Fruit fly (Drosophila melanogaster): Measurements from ENCODE around the gene Prosalpha4.

- TF ChIP-seq achi (GFP tag; optimal IDR thresholded peaks at IDR 0.05) = no peak
- TF ChIP-seq CG6163 (GFP tag; IDR thresholded peaks at IDR 0.05) = no peak
- no peak for TF ChIP-seq CG6808 (GFP tag; optimal IDR thresholded peaks at IDR 0.05)
- TF ChIP-seq Gug (GFP tag; IDR thresholded peaks at IDR 0.05) = no peak
- no peak for TF ChIP-seq CG16779 (tag; optimal IDR thresholded peaks at IDR 0.05)
- TF ChIP-seq CG6276 (GFP tag; optimal IDR thresholded peaks at IDR 0.05) = no peak
- no peak for TF ChIP-seq ss (GFP tag; optimal IDR thresholded peaks at IDR 0.05)
- no peak for TF ChIP-seq vri (GFP tag; optimal IDR thresholded peaks at IDR 0.05)
- no peak for TF ChIP-seq CG10669 (GFP tag; optimal IDR thresholded peaks at IDR 0.05)
- TF ChIP-seq CG7368 (GFP tag; optimal IDR thresholded peaks at IDR 0.05) = no peak
- no peak for TF ChIP-seq eg (GFP tag; IDR thresholded peaks at IDR 0.05)
- TF ChIP-seq CG6854 (GFP tag; optimal IDR thresholded peaks at IDR 0.05) = no peak
- no peak for TF ChIP-seq fd59A (GFP tag; optimal IDR thresholded peaks at IDR 0.05)
- TF ChIP-seq Eip93F (GFP tag; optimal IDR thresholded peaks at IDR 0.05) = no peak
These were observed 47.0 kb downstream of the Prosalpha4 start, which contains the start of the genes CG9917 and CG32579 for dm6 chrX:16323063-16323462.

All from whole organism, prepupa.